Worm (Caenorhabditis elegans) whole organism, young adult: ENCODE data around the gene F55G11.1.

Source experiments
- B0035.1 ChIP-seq: sonication (generic microtip); optimal IDR thresholded peaks from 2 replicates; lab custom pipeline; 2016; ENCODE audit warnings: missing genetic modification characterization, mild to moderate bottlenecking, missing compliant biosample characterization, missing genotype, missing genetic modification reagents
- F23B12.7 ChIP-seq: sonication (generic microtip); optimal IDR thresholded peaks from 2 replicates; lab custom pipeline; 2017; ENCODE audit warnings: missing genetic modification characterization, mild to moderate bottlenecking, missing compliant biosample characterization, antibody characterized with exemption, moderate library complexity; ENCODE audit not compliant: insufficient read depth
- F49E8.2 ChIP-seq: sonication (generic microtip); optimal IDR thresholded peaks from 3 replicates; lab custom pipeline; 2017; ENCODE audit warnings: missing genetic modification characterization, mild to moderate bottlenecking, missing compliant biosample characterization, antibody characterized with exemption, moderate library complexity; ENCODE audit not compliant: insufficient read depth
- F57C9.4 ChIP-seq: sonication (generic microtip); optimal IDR thresholded peaks from 2 replicates; lab custom pipeline; 2017; ENCODE audit warnings: mild to moderate bottlenecking, missing genetic modification characterization, missing compliant biosample characterization
- T07F8.4 ChIP-seq: sonication (generic microtip); optimal IDR thresholded peaks from 2 replicates; lab custom pipeline; 2016; ENCODE audit warnings: mild to moderate bottlenecking, missing genetic modification characterization, moderate library complexity, missing compliant biosample characterization
- ZK185.1 ChIP-seq: sonication (generic microtip); optimal IDR thresholded peaks from 2 replicates; lab custom pipeline; 2016; ENCODE audit warnings: mild to moderate bottlenecking, missing genetic modification characterization, missing compliant biosample characterization; ENCODE audit not compliant: poor library complexity, severe bottlenecking
- akir-1 ChIP-seq: fragments of 200-800 bp; sonication (Bioruptor generic); optimal IDR thresholded peaks from 2 replicates; lab custom pipeline; 2018; ENCODE audit warnings: mild to moderate bottlenecking, missing genetic modification characterization, moderate library complexity, missing compliant biosample characterization
- bed-2 ChIP-seq: fragments of 200-800 bp; sonication (Bioruptor generic); IDR thresholded peaks from 2 replicates; pipeline ENCODE4 v1.3.6; 2022; ENCODE audit warnings: missing genetic modification reagents, missing genetic modification characterization, missing compliant biosample characterization
- ceh-100 ChIP-seq: fragments of 200-800 bp; sonication (Bioruptor generic); IDR thresholded peaks from 2 replicates; pipeline ENCODE4 v1.3.6; 2022; ENCODE audit warnings: missing genetic modification reagents, missing genetic modification characterization, missing compliant biosample characterization
- chd-7 ChIP-seq: sonication (generic microtip); optimal IDR thresholded peaks from 2 replicates; lab custom pipeline; 2016; ENCODE audit warnings: mild to moderate bottlenecking, missing genetic modification characterization, moderate library complexity, missing compliant biosample characterization
- dpff-1 ChIP-seq: sonication (generic microtip); optimal IDR thresholded peaks from 2 replicates; lab custom pipeline; 2017; ENCODE audit warnings: mild to moderate bottlenecking, missing genetic modification characterization, missing compliant biosample characterization
- dpl-1 ChIP-seq: fragments of 150-350 bp; optimal IDR thresholded peaks from 2 replicates; lab custom pipeline; 2014; ENCODE audit warnings: missing biosample characterization, missing genetic modification reagents, missing genetic modification characterization
- efl-1 ChIP-seq: fragments of 150-350 bp; optimal IDR thresholded peaks from 2 replicates; lab custom pipeline; 2014; ENCODE audit warnings: missing biosample characterization, missing genetic modification reagents, missing genetic modification characterization
- egl-44 ChIP-seq: fragments of 200-800 bp; sonication (Bioruptor generic); IDR thresholded peaks from 2 replicates; pipeline ENCODE4 v1.3.6; 2022; ENCODE audit warnings: missing genetic modification reagents, missing genetic modification characterization, missing compliant biosample characterization
- gei-17 ChIP-seq: fragments of 200-800 bp; sonication (Bioruptor generic); optimal IDR thresholded peaks from 2 replicates; lab custom pipeline; 2018; ENCODE audit warnings: mild to moderate bottlenecking, missing genetic modification characterization, missing compliant biosample characterization
- hlh-26 ChIP-seq: fragments of 200-800 bp; sonication (Bioruptor generic); conservative IDR thresholded peaks from 2 replicates; pipeline ENCODE4 v1.3.6; 2022; ENCODE audit warnings: missing genetic modification reagents, missing genetic modification characterization, missing compliant biosample characterization
- hrde-1 ChIP-seq: sonication (generic microtip); optimal IDR thresholded peaks from 2 replicates; lab custom pipeline; 2016; ENCODE audit warnings: missing genetic modification characterization, mild to moderate bottlenecking, missing compliant biosample characterization, moderate library complexity, missing genotype, missing genetic modification reagents, borderline replicate concordance
- lag-1 ChIP-seq: fragments of 200-800 bp; sonication (Bioruptor generic); IDR thresholded peaks from 2 replicates; pipeline ENCODE4 v1.3.6; 2022; ENCODE audit warnings: missing genetic modification reagents, missing genetic modification characterization, missing compliant biosample characterization
- lin-26 ChIP-seq: fragments of 200-800 bp; sonication (Bioruptor generic); IDR thresholded peaks from 2 replicates; pipeline ENCODE4 v1.3.6; 2022; ENCODE audit warnings: missing genetic modification reagents, missing genetic modification characterization, missing compliant biosample characterization
- lin-40 ChIP-seq: sonication (generic microtip); optimal IDR thresholded peaks from 2 replicates; lab custom pipeline; 2016; ENCODE audit warnings: missing genetic modification characterization, mild to moderate bottlenecking, missing compliant biosample characterization, missing genotype, missing genetic modification reagents
- lsy-27 ChIP-seq: sonication (generic microtip); optimal IDR thresholded peaks from 2 replicates; lab custom pipeline; 2017; ENCODE audit warnings: missing genetic modification characterization, mild to moderate bottlenecking, missing compliant biosample characterization, antibody characterized with exemption, missing genotype, borderline replicate concordance; ENCODE audit not compliant: insufficient read depth
- madf-10 ChIP-seq: sonication (generic microtip); optimal IDR thresholded peaks from 2 replicates; lab custom pipeline; 2016; ENCODE audit warnings: mild to moderate bottlenecking, missing genetic modification characterization, missing compliant biosample characterization
- mel-28 ChIP-seq: sonication (generic microtip); optimal IDR thresholded peaks from 2 replicates; lab custom pipeline; 2016; ENCODE audit warnings: borderline replicate concordance, mild to moderate bottlenecking, missing genetic modification characterization, missing compliant biosample characterization
- nhr-27 ChIP-seq: fragments of 200-800 bp; sonication (Bioruptor generic); optimal IDR thresholded peaks from 2 replicates; lab custom pipeline; 2018; ENCODE audit warnings: mild to moderate bottlenecking, missing genetic modification characterization, moderate library complexity, missing compliant biosample characterization
- pbrm-1 ChIP-seq: fragments of 200-800 bp; sonication (Bioruptor generic); IDR thresholded peaks from 2 replicates; pipeline ENCODE4 v1.3.6; 2022; ENCODE audit warnings: missing genetic modification reagents, missing genetic modification characterization, missing compliant biosample characterization
- rcor-1 ChIP-seq: fragments of 200-800 bp; sonication (Bioruptor generic); IDR thresholded peaks from 2 replicates; pipeline ENCODE4 v1.3.6; 2022; ENCODE audit warnings: missing genetic modification reagents, missing genetic modification characterization, missing compliant biosample characterization
- rpc-1 ChIP-seq, 2 experiments: fragments of 150-350 bp in 1 of 2; sonication (generic microtip) in 1 of 2; optimal IDR thresholded peaks; 2 replicates each; lab custom pipeline; 2014 to 2018; ENCODE audit warnings: missing biosample characterization in 1 of 2, missing genetic modification characterization in 1 of 2, missing genetic modification reagents in 1 of 2, missing genotype in 1 of 2
- sea-2 ChIP-seq: fragments of 200-800 bp; sonication (Bioruptor generic); IDR thresholded peaks from 2 replicates; pipeline ENCODE4 v1.3.6; 2022; ENCODE audit warnings: missing genetic modification characterization, missing compliant biosample characterization
- somi-1 ChIP-seq: fragments of 200-800 bp; sonication (Bioruptor generic); optimal IDR thresholded peaks from 2 replicates; lab custom pipeline; 2018; ENCODE audit warnings: mild to moderate bottlenecking, missing genetic modification characterization, missing compliant biosample characterization
- unc-62 ChIP-seq: fragments of 150-350 bp; optimal IDR thresholded peaks from 2 replicates; lab custom pipeline; 2014; ENCODE audit warnings: missing biosample characterization, missing genetic modification reagents, missing genetic modification characterization
- zfh-2 ChIP-seq: fragments of 200-800 bp; sonication (Bioruptor generic); conservative IDR thresholded peaks from 2 replicates; pipeline ENCODE4 v1.3.6; 2022; ENCODE audit warnings: missing genetic modification reagents, missing genetic modification characterization, missing compliant biosample characterization
- ztf-26 ChIP-seq: sonication (generic microtip); optimal IDR thresholded peaks from 2 replicates; lab custom pipeline; 2017; ENCODE audit warnings: missing genetic modification characterization, missing compliant biosample characterization

F55G11.1 gene

DNA sequence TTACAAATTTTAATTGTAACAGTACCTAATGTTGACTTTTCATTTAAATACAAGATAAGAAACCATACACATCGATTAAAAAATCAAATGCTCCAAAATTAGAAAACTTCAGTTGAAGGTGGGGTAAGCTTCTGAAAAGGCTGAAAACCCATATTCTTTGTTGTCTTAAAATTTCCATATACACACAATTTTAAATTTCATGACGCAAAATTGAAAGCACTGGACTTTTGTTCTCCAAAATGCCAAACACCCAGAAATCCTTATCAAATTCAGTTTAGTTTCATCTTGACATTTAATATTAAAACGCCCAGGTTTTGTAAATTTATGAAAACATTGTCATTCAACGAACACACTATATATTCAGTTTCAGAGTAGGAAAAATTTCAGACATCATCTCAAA lies 13.7 kb upstream of the F55G11.1 start, which contains the start of gene F55G11.7 (continued):
- no peak for TF ChIP-seq pbrm-1 (GFP tag; lab: Robert Waterston, UW)
- TF ChIP-seq, all 124 proteins: peak for 0

DNA sequence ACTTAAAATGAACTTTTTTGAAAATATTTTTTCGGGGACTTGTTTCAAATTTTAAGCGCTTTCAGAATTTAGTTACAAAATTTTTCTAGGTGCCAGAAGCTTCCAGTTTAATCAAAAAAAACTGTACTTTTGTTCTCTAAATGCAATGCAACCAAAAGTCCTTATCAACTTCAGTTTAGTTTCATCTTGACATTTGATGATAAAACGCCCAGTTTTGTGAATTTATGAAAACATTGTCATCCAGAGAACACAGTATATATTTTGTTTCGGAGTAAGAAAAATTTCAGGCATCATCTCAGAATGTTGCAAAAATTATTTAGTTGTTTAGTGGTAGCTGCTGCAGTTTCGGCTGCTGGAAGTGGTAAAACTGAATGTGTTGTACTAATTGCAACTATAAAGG lies 11.3 kb upstream of the F55G11.1 start, which contains the start of gene F55G11.6:
Gene F55G11.6 (plus strand): TSS at position 301 of the 400 bp plus-strand sequence.
- no peak for TF ChIP-seq efl-1 (GFP tag; lab: Kevin White, UChicago)
- no peak for TF ChIP-seq akir-1 (GFP tag; lab: Kevin White, UChicago)
- no peak for TF ChIP-seq madf-10 (tag; lab: Kevin White, UChicago)
- no peak for TF ChIP-seq zfh-2
- TF ChIP-seq sea-2 (GFP tag; lab: Robert Waterston, UW): no peak
- no peak for TF ChIP-seq egl-44 (GFP tag; lab: Robert Waterston, UW)
- TF ChIP-seq bed-2 (GFP tag; lab: Robert Waterston, UW): no peak
- no peak for TF ChIP-seq rcor-1 (GFP tag; lab: Robert Waterston, UW)
- no peak for TF ChIP-seq F23B12.7 (tag; lab: Kevin White, UChicago)
- no peak for TF ChIP-seq somi-1
- TF ChIP-seq hlh-26: no peak
- TF ChIP-seq lsy-27: no peak
- TF ChIP-seq unc-62 (GFP tag; lab: Kevin White, UChicago): no peak
- no peak for TF ChIP-seq lag-1 (GFP tag; lab: Robert Waterston, UW)

DNA sequence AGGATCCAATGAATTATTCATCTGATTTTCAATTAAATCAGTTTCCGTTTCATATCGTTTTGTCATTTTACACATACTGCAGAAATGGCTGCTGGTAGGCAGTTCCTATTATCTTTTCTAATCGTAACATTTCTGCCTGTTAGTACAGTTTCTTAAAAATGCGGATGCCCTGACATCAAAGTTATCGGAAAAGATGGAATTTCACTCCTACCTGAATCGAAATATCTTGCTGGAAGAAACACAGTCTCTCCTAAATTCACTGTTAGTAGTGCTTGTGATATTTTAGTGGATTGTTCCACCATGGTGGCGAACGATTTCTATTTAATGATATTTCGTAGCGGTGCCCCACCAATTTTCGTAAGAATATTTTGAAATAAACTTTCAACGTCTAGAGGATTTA lies 2.1 kb upstream of the F55G11.1 start, which contains the start of gene F55G11.10:
Gene F55G11.10 (plus strand): TSS at position 301 of the 400 bp plus-strand sequence.
- TF ChIP-seq zfh-2: no peak
- TF ChIP-seq ceh-100 (GFP tag; lab: Robert Waterston, UW): no peak
- no peak for TF ChIP-seq rpc-1 (optimal IDR thresholded peaks at IDR 0.05; lab: Kevin White, UChicago)
- TF ChIP-seq rpc-1 (tag; optimal IDR thresholded peaks at IDR 0.05; lab: Kevin White, UChicago): no peak
- TF ChIP-seq unc-62 (GFP tag; lab: Kevin White, UChicago): no peak
- no peak for TF ChIP-seq dpl-1 (GFP tag; lab: Kevin White, UChicago)
- no peak for TF ChIP-seq chd-7 (tag; lab: Kevin White, UChicago)
- TF ChIP-seq B0035.1 (tag; lab: Kevin White, UChicago): no peak
- TF ChIP-seq, all 124 proteins: peak for 0

DNA sequence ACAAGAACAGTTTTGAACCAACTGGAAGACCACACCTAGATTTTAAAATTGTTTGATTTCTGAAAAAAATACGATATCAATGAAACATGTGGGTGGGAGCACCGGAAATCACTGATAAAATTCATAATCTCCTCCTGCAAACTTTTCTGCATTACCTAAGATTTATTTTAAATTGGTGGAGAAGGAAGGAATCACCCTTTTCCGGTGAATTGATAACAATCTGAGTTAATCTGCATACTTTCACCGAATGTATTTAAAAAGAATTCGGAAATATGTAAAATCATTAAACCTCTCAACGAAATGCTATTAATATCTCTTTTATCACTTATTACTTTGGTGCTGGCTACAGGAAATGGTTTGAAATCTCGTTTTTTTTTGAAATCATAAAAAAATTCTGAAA lies 3.8 kb downstream of the F55G11.1 start, which contains the start of gene dct-19:
Gene dct-19 (plus strand): TSS at position 301 of the 400 bp plus-strand sequence.
- no peak for TF ChIP-seq ceh-100 (GFP tag; lab: Robert Waterston, UW)
- TF ChIP-seq F57C9.4 (tag; lab: Kevin White, UChicago): no peak
- no peak for TF ChIP-seq lsy-27
- no peak for TF ChIP-seq F49E8.2
- no peak for TF ChIP-seq nhr-27 (tag; lab: Kevin White, UChicago)
- no peak for TF ChIP-seq ztf-26 (tag; lab: Kevin White, UChicago)
- TF ChIP-seq lin-26 (GFP tag; lab: Robert Waterston, UW): no peak
- TF ChIP-seq mel-28 (tag; lab: Kevin White, UChicago): no peak
- no peak for TF ChIP-seq dpff-1
- no peak for TF ChIP-seq gei-17
- TF ChIP-seq T07F8.4 (tag; lab: Kevin White, UChicago): no peak
- TF ChIP-seq hrde-1 (tag; lab: Kevin White, UChicago): no peak
- no peak for TF ChIP-seq lin-40 (tag; lab: Kevin White, UChicago)
- TF ChIP-seq ZK185.1 (tag; lab: Kevin White, UChicago): no peak
- TF ChIP-seq, all 124 proteins: peak for 0
